Worm (Caenorhabditis elegans): ENCODE data around the gene gid-2.

gid-2 gene

DNA sequence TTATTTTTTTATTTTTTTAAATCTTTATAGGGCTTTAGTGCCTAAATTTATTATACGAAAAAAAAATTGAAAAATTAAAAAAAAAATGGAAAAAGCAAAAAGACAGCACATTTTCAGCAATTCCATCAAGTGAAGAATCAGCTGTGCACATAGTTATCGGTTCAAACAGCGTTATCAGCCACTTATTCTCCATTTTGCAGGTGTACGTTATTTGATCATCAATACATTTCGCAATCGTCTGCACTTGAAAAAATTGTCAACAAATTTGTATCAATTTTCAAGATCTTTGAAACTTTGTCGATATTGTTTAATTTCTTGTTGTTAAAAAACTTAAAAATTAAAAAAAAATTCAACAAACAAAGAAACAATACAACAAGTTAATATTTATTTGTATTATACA, 971 bp upstream of the gid-2 start:
- TF ChIP-seq fos-1 (tag; optimal IDR thresholded peaks at IDR 0.05), result peak; percentile 81
- TF ChIP-seq ceh-82 (tag; optimal IDR thresholded peaks at IDR 0.05), result no peak
- peak; percentile 16 for TF ChIP-seq gmeb-1 (tag; optimal IDR thresholded peaks at IDR 0.05)
- no peak for TF ChIP-seq ceh-16 (tag; optimal IDR thresholded peaks at IDR 0.05)
- no peak for TF ChIP-seq alr-1 (tag; optimal IDR thresholded peaks at IDR 0.05)
- no peak for TF ChIP-seq nhr-10 (tag; optimal IDR thresholded peaks at IDR 0.05)
- no peak for TF ChIP-seq mab-5 (tag; optimal IDR thresholded peaks at IDR 0.05)
- no peak for TF ChIP-seq lin-13 (GFP tag; optimal IDR thresholded peaks at IDR 0.05)
- TF ChIP-seq Y55F3AM.14 (GFP tag; optimal IDR thresholded peaks at IDR 0.05), result no peak
- TF ChIP-seq ztf-11 (tag; optimal IDR thresholded peaks at IDR 0.05), result no peak
- no peak for TF ChIP-seq elt-3 (tag; optimal IDR thresholded peaks at IDR 0.05)
- no peak for TF ChIP-seq egl-27 (tag; optimal IDR thresholded peaks at IDR 0.05)
- no peak for TF ChIP-seq nhr-129 (tag; optimal IDR thresholded peaks at IDR 0.05)
- no peak for TF ChIP-seq lin-39 (tag; optimal IDR thresholded peaks at IDR 0.05)
- no peak for TF ChIP-seq skn-1 (tag; optimal IDR thresholded peaks at IDR 0.05)
- no peak for TF ChIP-seq lin-11 (tag; optimal IDR thresholded peaks at IDR 0.05)

DNA sequence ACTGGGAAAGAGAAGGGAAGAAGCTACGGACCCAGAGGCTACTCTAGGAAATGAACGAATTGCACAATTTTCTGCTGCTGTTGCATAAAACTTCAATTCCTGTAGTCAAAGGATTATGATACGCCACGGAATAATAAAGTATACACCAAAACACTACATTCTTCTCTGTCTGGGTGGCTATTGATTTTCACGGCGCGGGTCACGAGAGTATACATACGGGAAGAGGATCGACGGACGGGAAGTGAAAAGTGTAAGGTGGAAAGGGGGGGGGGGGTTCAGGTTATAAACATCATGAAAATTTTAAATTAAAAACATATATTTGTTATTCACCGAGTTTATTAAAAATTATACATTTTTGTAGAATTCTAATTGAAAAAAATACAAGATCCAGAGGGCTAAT, 552 bp upstream of the gid-2 start:
- TF ChIP-seq ztf-1 (GFP tag; conservative IDR thresholded peaks at IDR 0.05) (no peak), nhr-129 (tag; optimal IDR thresholded peaks at IDR 0.05) (peak; percentile 4), unc-55 (GFP tag; optimal IDR thresholded peaks at IDR 0.05) (peak; percentile 17)

DNA sequence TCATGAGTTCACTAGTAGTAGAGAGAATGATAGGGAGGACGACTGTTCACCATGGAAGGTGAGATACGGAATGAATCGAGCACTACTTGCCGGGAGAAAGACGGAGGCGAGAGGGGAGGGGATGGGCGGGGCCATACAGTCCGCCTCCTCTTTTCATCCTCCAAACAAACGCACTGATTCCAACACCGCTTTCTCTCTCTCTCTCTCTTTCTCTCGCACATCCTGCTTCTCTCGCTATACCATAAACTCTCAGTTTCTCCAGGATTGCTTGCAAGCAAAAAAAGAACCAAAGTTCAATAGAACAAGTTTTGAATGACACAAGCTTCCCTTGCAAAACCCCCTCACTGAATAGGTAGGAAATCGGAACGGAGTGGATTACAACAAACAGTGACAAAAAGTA, 3.4 kb downstream of the gid-2 start:
- no peak for TF ChIP-seq F13H6.1 (tag; optimal IDR thresholded peaks at IDR 0.05)
- no peak for TF ChIP-seq nhr-25 (tag; optimal IDR thresholded peaks at IDR 0.05)
- TF ChIP-seq lin-11 (tag; optimal IDR thresholded peaks at IDR 0.05), result no peak
- no peak for TF ChIP-seq nhr-237 (tag; optimal IDR thresholded peaks at IDR 0.05)
- TF ChIP-seq R02D3.7 (tag; optimal IDR thresholded peaks at IDR 0.05), result no peak
- no peak for TF ChIP-seq mbf-1 (tag; optimal IDR thresholded peaks at IDR 0.05)
- no peak for TF ChIP-seq nhr-21 (tag; optimal IDR thresholded peaks at IDR 0.05)
- no peak for TF ChIP-seq lsy-2 (tag; optimal IDR thresholded peaks at IDR 0.05)
- no peak for TF ChIP-seq sem-4 (tag; optimal IDR thresholded peaks at IDR 0.05)
- no peak for TF ChIP-seq nhr-23 (tag; optimal IDR thresholded peaks at IDR 0.05)
- no peak for TF ChIP-seq mab-5 (tag; optimal IDR thresholded peaks at IDR 0.05)
- no peak for TF ChIP-seq Y55F3AM.14 (GFP tag; optimal IDR thresholded peaks at IDR 0.05)
- no peak for TF ChIP-seq ztf-4 (tag; optimal IDR thresholded peaks at IDR 0.05)
- no peak for TF ChIP-seq ZK546.5 (tag; optimal IDR thresholded peaks at IDR 0.05)
- no peak for TF ChIP-seq fos-1 (tag; optimal IDR thresholded peaks at IDR 0.05)

DNA sequence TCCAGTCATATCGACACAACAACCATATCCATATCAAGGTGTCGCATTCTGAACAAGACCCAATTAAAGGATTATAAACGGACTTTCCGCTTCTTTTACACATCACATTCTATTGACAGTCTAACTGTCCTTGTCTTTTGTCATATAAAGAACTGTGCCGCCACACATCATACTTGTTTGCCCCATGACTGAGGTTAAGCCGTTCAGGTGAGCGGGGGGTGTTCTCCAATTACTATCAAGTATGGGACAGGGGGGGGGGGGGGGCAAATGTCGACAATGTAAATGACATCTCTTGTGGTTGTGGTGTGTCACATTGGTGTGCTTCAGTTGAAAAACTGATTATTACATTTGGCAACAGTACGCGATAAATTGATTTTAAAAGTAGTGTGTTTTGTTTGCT, 5.0 kb downstream of the gid-2 start:
- no peak for TF ChIP-seq ceh-16 (tag; optimal IDR thresholded peaks at IDR 0.05)
- no peak for TF ChIP-seq peb-1 (tag; optimal IDR thresholded peaks at IDR 0.05)
- no peak for TF ChIP-seq elt-1 (tag; optimal IDR thresholded peaks at IDR 0.05)
- TF ChIP-seq gmeb-1 (tag; optimal IDR thresholded peaks at IDR 0.05), result no peak
- TF ChIP-seq nhr-237 (tag; optimal IDR thresholded peaks at IDR 0.05), result no peak
- TF ChIP-seq nhr-77 (tag; optimal IDR thresholded peaks at IDR 0.05), result no peak

DNA sequence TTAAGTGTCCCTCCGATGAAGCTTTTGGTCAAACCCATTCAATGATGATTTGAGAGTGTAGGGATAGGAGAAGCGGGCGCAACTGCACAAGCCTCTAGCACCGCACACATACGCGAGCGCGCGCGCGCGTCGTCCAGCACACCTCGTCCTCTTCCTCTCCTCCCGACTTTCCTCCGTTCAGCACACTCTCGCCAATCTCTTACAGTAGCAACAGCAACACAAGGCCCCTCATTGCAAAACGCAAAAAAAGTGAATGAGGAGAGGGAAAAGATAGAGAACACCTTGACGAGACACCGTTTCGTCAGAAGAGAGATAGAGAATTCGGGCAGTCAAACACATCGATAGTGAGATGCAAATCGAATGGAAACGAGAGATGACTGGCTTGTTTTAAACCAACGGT, 6.3 kb downstream of the gid-2 start:
- TF ChIP-seq unc-55 (GFP tag; optimal IDR thresholded peaks at IDR 0.05), result peak; percentile 41
- peak; percentile 38 for TF ChIP-seq nhr-21 (tag; optimal IDR thresholded peaks at IDR 0.05)
- TF ChIP-seq nhr-6 (tag; optimal IDR thresholded peaks at IDR 0.05), result peak; percentile 9
- TF ChIP-seq lin-11 (tag; optimal IDR thresholded peaks at IDR 0.05), result no peak
- peak; percentile 25 for TF ChIP-seq sma-3 (GFP tag; optimal IDR thresholded peaks at IDR 0.05)
- peak; percentile 78 for TF ChIP-seq F13H6.1 (tag; optimal IDR thresholded peaks at IDR 0.05)
- no peak for TF ChIP-seq lin-39 (tag; optimal IDR thresholded peaks at IDR 0.05)
- no peak for TF ChIP-seq ztf-11 (tag; optimal IDR thresholded peaks at IDR 0.05)
- peak; percentile 36 for TF ChIP-seq blmp-1 (tag; optimal IDR thresholded peaks at IDR 0.05; ENCODE audit: insufficient read depth)
- TF ChIP-seq unc-62 (GFP tag; optimal IDR thresholded peaks at IDR 0.05), result no peak
- TF ChIP-seq mbf-1 (tag; optimal IDR thresholded peaks at IDR 0.05), result no peak
- peak; percentile 30 for TF ChIP-seq sem-4 (tag; optimal IDR thresholded peaks at IDR 0.05)
- TF ChIP-seq mdl-1 (tag; optimal IDR thresholded peaks at IDR 0.05), result no peak
- TF ChIP-seq peb-1 (tag; optimal IDR thresholded peaks at IDR 0.05), result no peak
- TF ChIP-seq crh-2 (tag; optimal IDR thresholded peaks at IDR 0.05), result peak; percentile 40
- peak; percentile 80 for TF ChIP-seq nhr-129 (tag; optimal IDR thresholded peaks at IDR 0.05)
- TF ChIP-seq nhr-10 (tag; optimal IDR thresholded peaks at IDR 0.05), result no peak
- no peak for TF ChIP-seq unc-39 (tag; optimal IDR thresholded peaks at IDR 0.05)
- peak; percentile 19 for TF ChIP-seq egl-27 (tag; optimal IDR thresholded peaks at IDR 0.05)
- TF ChIP-seq elt-1 (tag; optimal IDR thresholded peaks at IDR 0.05), result no peak
- no peak for TF ChIP-seq nhr-77 (tag; optimal IDR thresholded peaks at IDR 0.05)
- TF ChIP-seq R02D3.7 (tag; optimal IDR thresholded peaks at IDR 0.05), result no peak
- peak; percentile 93 for TF ChIP-seq fos-1 (tag; optimal IDR thresholded peaks at IDR 0.05)
- peak; percentile 59 for TF ChIP-seq C34F6.9 (tag; optimal IDR thresholded peaks at IDR 0.05)
- TF ChIP-seq lsy-2 (tag; optimal IDR thresholded peaks at IDR 0.05), result peak; percentile 9 to 44
- TF ChIP-seq skn-1 (tag; optimal IDR thresholded peaks at IDR 0.05), result no peak
- no peak for TF ChIP-seq nhr-11 (tag; optimal IDR thresholded peaks at IDR 0.05)
- no peak for TF ChIP-seq ama-1 (optimal IDR thresholded peaks at IDR 0.05)
- TF ChIP-seq ceh-16 (tag; optimal IDR thresholded peaks at IDR 0.05), result peak; percentile 7
- peak; percentile 14 for TF ChIP-seq sma-9 (GFP tag; optimal IDR thresholded peaks at IDR 0.05)
- no peak for TF ChIP-seq sma-9 (tag; optimal IDR thresholded peaks at IDR 0.05)
- no peak for TF ChIP-seq dmd-4 (tag; optimal IDR thresholded peaks at IDR 0.05)
